Worm (Caenorhabditis elegans) whole organism, L4 larva: Measurements from ENCODE around the gene str-129.

Experiments used
- F44E2.7 ChIP-seq: fragments of 200-800 bp; sonication (Bioruptor generic); IDR thresholded peaks from 2 replicates; pipeline ENCODE4 v2.1.2; 2022; ENCODE audit warnings: missing genetic modification characterization, missing compliant biosample characterization
- T20F7.1 ChIP-seq: fragments of 200-800 bp; sonication (Bioruptor generic); optimal IDR thresholded peaks from 2 replicates; lab custom pipeline; 2018; ENCODE audit warnings: mild to moderate bottlenecking, missing genetic modification characterization, missing compliant biosample characterization
- T26A8.4 ChIP-seq: fragments of 200-800 bp; sonication (Bioruptor generic); IDR thresholded peaks from 2 replicates; pipeline ENCODE4 v1.3.6; 2022; ENCODE audit warnings: missing genetic modification characterization, missing compliant biosample characterization
- Y5F2A.4 ChIP-seq: fragments of 200-800 bp; sonication (Bioruptor generic); optimal IDR thresholded peaks from 2 replicates; lab custom pipeline; 2018; ENCODE audit warnings: mild to moderate bottlenecking, missing genetic modification characterization, missing compliant biosample characterization
- ZK546.5 ChIP-seq, 2 experiments: sonication (generic microtip); optimal IDR thresholded peaks; 2 replicates each; lab custom pipeline; 2017; ENCODE audit warnings: missing biosample characterization in 2 of 2, missing genetic modification characterization in 2 of 2
- ceh-20 ChIP-seq: fragments of 200-800 bp; sonication (Bioruptor generic); IDR thresholded peaks from 2 replicates; pipeline ENCODE4 v1.3.6; 2022; ENCODE audit warnings: missing genetic modification reagents, missing genetic modification characterization, missing compliant biosample characterization
- ceh-62 ChIP-seq: sonication (generic microtip); optimal IDR thresholded peaks from 2 replicates; lab custom pipeline; 2017; ENCODE audit warnings: missing biosample characterization, missing genetic modification characterization
- ceh-82 ChIP-seq: sonication (generic microtip); optimal IDR thresholded peaks from 2 replicates; lab custom pipeline; 2017; ENCODE audit warnings: missing biosample characterization, missing genetic modification characterization
- ces-1 ChIP-seq: fragments of 150-350 bp; sonication (generic microtip); optimal IDR thresholded peaks from 4 replicates; lab custom pipeline; 2014; ENCODE audit warnings: missing biosample characterization, missing genetic modification reagents, missing genetic modification characterization
- ctbp-1 ChIP-seq: fragments of 200-800 bp; sonication (Bioruptor generic); IDR thresholded peaks from 2 replicates; pipeline ENCODE4 v1.3.6; 2022; ENCODE audit warnings: missing genetic modification reagents, missing genetic modification characterization, missing compliant biosample characterization
- dmd-9 ChIP-seq: fragments of 200-800 bp; sonication (Bioruptor generic); IDR thresholded peaks from 2 replicates; pipeline ENCODE4 v1.3.6; 2022; ENCODE audit warnings: missing genetic modification reagents, missing genetic modification characterization, missing compliant biosample characterization
- dve-1 ChIP-seq: sonication (generic microtip); optimal IDR thresholded peaks from 2 replicates; lab custom pipeline; 2017; ENCODE audit warnings: antibody characterized with exemption, mild to moderate bottlenecking, missing genetic modification characterization, missing compliant biosample characterization; ENCODE audit not compliant: insufficient read depth
- fkh-10 ChIP-seq: fragments of 150-350 bp; optimal IDR thresholded peaks from 2 replicates; lab custom pipeline; 2014; ENCODE audit warnings: missing biosample characterization, missing genetic modification reagents, missing genetic modification characterization
- fos-1 ChIP-seq: fragments of 150-350 bp; optimal IDR thresholded peaks from 2 replicates; lab custom pipeline; 2014; ENCODE audit warnings: missing biosample characterization, missing genetic modification characterization
- hlh-30 ChIP-seq: sonication (generic microtip); optimal IDR thresholded peaks from 2 replicates; lab custom pipeline; 2017; ENCODE audit warnings: antibody characterized with exemption, mild to moderate bottlenecking, missing genetic modification characterization, missing compliant biosample characterization; ENCODE audit not compliant: insufficient read depth
- jun-1 ChIP-seq: fragments of 150-350 bp; optimal IDR thresholded peaks from 2 replicates; lab custom pipeline; 2014; ENCODE audit warnings: missing biosample characterization, missing genetic modification reagents, missing genetic modification characterization
- lim-7 ChIP-seq: fragments of 200-800 bp; sonication (Bioruptor generic); IDR thresholded peaks from 2 replicates; pipeline ENCODE4 v1.3.6; 2022; ENCODE audit warnings: missing genetic modification characterization, missing compliant biosample characterization
- lin-1 ChIP-seq: fragments of 200-800 bp; sonication (Bioruptor generic); IDR thresholded peaks from 2 replicates; pipeline ENCODE4 v1.3.6; 2022; ENCODE audit warnings: missing genetic modification reagents, missing genetic modification characterization, missing compliant biosample characterization
- lin-38 ChIP-seq: fragments of 200-800 bp; sonication (Bioruptor generic); IDR thresholded peaks from 2 replicates; pipeline ENCODE4 v1.3.6; 2022; ENCODE audit warnings: missing genetic modification reagents, missing genetic modification characterization, missing compliant biosample characterization
- madf-5 ChIP-seq, 2 experiments: fragments of 200-800 bp; sonication (Bioruptor generic); IDR thresholded peaks; 2 replicates each; pipeline ENCODE4 v1.3.6; 2022; ENCODE audit warnings: missing compliant biosample characterization in 2 of 2, missing genetic modification characterization in 2 of 2
- mdl-1 ChIP-seq, 2 experiments: fragments of 150-350 bp in 1 of 2; sonication (generic microtip) in 1 of 2; optimal IDR thresholded peaks; 2 replicates each; lab custom pipeline; 2014 to 2017; ENCODE audit warnings: missing biosample characterization in 2 of 2, missing genetic modification characterization in 2 of 2
- nhr-111 ChIP-seq: fragments of 200-800 bp; sonication (Bioruptor generic); optimal IDR thresholded peaks from 2 replicates; lab custom pipeline; 2018; ENCODE audit warnings: mild to moderate bottlenecking, missing genetic modification characterization, missing compliant biosample characterization
- nhr-237 ChIP-seq: sonication (generic microtip); optimal IDR thresholded peaks from 2 replicates; lab custom pipeline; 2017; ENCODE audit warnings: missing biosample characterization, missing genetic modification characterization
- nhr-28 ChIP-seq: fragments of 150-350 bp; optimal IDR thresholded peaks from 2 replicates; lab custom pipeline; 2014; ENCODE audit warnings: missing biosample characterization, missing genetic modification characterization
- nhr-48 ChIP-seq: sonication (generic microtip); optimal IDR thresholded peaks from 2 replicates; lab custom pipeline; 2016; ENCODE audit warnings: mild to moderate bottlenecking, missing genetic modification characterization, missing compliant biosample characterization
- saeg-2 ChIP-seq: fragments of 200-800 bp; sonication (Bioruptor generic); IDR thresholded peaks from 2 replicates; pipeline ENCODE4 v1.3.6; 2022; ENCODE audit warnings: missing genetic modification reagents, missing genetic modification characterization, missing compliant biosample characterization
- snpc-1.2 ChIP-seq: fragments of 200-800 bp; sonication (Bioruptor generic); IDR thresholded peaks from 2 replicates; pipeline ENCODE4 v1.3.6; 2022; ENCODE audit warnings: missing genetic modification reagents, missing genetic modification characterization, missing compliant biosample characterization
- tag-97 ChIP-seq: fragments of 200-800 bp; sonication (Bioruptor generic); IDR thresholded peaks from 2 replicates; pipeline ENCODE4 v1.3.6; 2022; ENCODE audit warnings: missing genetic modification characterization, missing compliant biosample characterization
- tra-1 ChIP-seq: fragments of 200-800 bp; sonication (Bioruptor generic); IDR thresholded peaks from 2 replicates; pipeline ENCODE4 v1.3.6; 2022; ENCODE audit warnings: missing genetic modification reagents, missing genetic modification characterization, missing compliant biosample characterization
- unc-62 ChIP-seq, 3 experiments: fragments of 150-350 bp in 1 of 3; sonication (generic microtip); optimal IDR thresholded peaks in 2 of 3; peaks in 1 of 3; 1 replicate in 1 of 3; 2 replicates in 2 of 3; lab custom pipeline; 2014 to 2017; ENCODE audit warnings: missing biosample characterization in 3 of 3, missing genetic modification characterization in 3 of 3, missing genetic modification reagents in 3 of 3, missing genotype in 1 of 3
- zfp-3 ChIP-seq: fragments of 200-800 bp; sonication (Bioruptor generic); conservative IDR thresholded peaks from 2 replicates; pipeline ENCODE4 v1.3.6; 2022; ENCODE audit warnings: missing genetic modification reagents, missing genetic modification characterization, missing compliant biosample characterization
- zip-2 ChIP-seq: fragments of 150-350 bp; optimal IDR thresholded peaks from 2 replicates; lab custom pipeline; 2014; ENCODE audit warnings: missing biosample characterization, missing genetic modification characterization
- ztf-7 ChIP-seq: fragments of 150-350 bp; optimal IDR thresholded peaks from 2 replicates; lab custom pipeline; 2014; ENCODE audit warnings: missing biosample characterization, missing genetic modification characterization

Gene str-129

DNA sequence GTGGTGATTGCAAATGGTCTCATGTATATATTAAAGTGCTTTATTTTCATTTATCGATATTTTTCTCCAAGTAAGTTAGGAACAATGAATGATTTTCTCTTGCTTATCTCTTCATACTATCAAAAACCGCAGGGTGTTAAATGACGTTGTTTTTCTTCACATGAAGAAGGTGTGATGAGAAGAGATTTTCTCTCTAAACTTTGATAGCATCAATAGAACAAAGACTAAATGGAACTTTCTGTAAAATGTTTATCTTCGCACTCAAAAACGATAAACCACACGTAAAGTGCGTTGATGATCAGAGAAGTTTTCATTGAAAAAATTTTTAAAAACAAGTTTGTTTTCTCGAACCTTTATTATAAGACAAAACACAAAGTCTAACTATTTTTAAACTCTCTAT is 12.5 kb downstream of the str-129 start:
- TF ChIP-seq ztf-7 (tag; lab: Kevin White, UChicago) (no peak), lin-1 (GFP tag; lab: Robert Waterston, UW) (no peak), tag-97 (GFP tag; lab: Robert Waterston, UW) (no peak), zip-2 (tag; lab: Kevin White, UChicago) (no peak), mdl-1 (tag; optimal IDR thresholded peaks at IDR 0.05; lab: Kevin White, UChicago) (peak in 1 of 2 experiments; percentile 32), nhr-111 (GFP tag; lab: Kevin White, UChicago) (no peak), nhr-28 (tag; lab: Kevin White, UChicago) (peak; percentile 27), zfp-3 (GFP tag; lab: Robert Waterston, UW) (no peak), nhr-48 (tag; lab: Kevin White, UChicago) (peak; percentile 18)

DNA sequence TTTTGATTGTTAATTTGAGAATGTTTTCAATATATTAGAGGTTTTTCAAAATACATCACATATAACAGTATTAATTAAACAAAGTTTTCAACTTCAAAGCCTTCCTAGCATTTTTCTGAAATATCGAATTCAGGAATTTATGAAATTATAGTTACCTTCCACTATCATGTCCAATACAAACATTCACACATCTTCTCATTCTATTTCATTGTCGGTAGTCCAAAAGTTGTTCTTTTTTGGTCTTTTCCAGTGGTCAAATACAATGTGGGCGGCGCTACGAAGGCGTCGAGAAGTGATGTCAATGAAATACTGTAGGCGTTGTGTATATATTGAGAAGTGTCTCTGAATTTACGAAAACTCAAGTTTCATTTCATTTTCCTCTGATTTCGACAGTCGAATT is 16.6 kb downstream of the str-129 start, which contains the start of gene catp-3:
Gene catp-3 (plus strand): TSS at position 301 of the 400 bp plus-strand sequence.
- TF ChIP-seq F44E2.7 (GFP tag; lab: Robert Waterston, UW) (no peak), T20F7.1 (GFP tag; lab: Kevin White, UChicago) (no peak), ceh-20 (GFP tag; lab: Robert Waterston, UW) (no peak), ceh-82 (tag; lab: Kevin White, UChicago) (no peak), dve-1 (tag; lab: Kevin White, UChicago) (no peak), ctbp-1 (GFP tag; lab: Robert Waterston, UW) (no peak), lim-7 (no peak), saeg-2 (no peak), ceh-62 (tag; lab: Kevin White, UChicago) (no peak), fkh-10 (no peak), snpc-1.2 (GFP tag; lab: Robert Waterston, UW) (no peak), ZK546.5 (tag; optimal IDR thresholded peaks at IDR 0.05; lab: Kevin White, UChicago) (no peak), unc-62 (GFP tag; optimal IDR thresholded peaks at IDR 0.05 in 1 of 2; lab: Kevin White, UChicago) (no peak), unc-62 (tag; optimal IDR thresholded peaks at IDR 0.05; lab: Kevin White, UChicago) (no peak), hlh-30 (tag; lab: Kevin White, UChicago) (no peak), madf-5 (GFP tag; IDR thresholded peaks at IDR 0.05; lab: Robert Waterston, UW) (no peak), nhr-237 (no peak)

DNA sequence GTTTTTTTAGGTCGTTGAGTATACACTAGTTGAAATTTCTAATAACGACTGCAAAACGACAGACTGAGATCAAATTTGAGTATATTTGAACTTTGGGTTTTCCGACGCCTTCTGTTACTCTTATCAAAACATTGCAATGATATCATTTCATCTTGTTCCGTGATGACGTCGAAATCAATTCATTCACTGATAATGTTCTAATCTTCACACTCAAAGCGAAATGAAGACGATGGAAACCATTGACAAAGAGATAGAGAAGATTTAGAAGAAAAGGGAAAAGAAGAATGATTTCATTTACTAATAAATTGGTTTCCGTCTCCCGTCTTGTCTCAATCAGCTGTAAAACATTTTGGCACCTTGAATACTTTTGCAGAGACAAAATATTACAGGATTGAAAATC is 19.1 kb downstream of the str-129 start:
- TF ChIP-seq tra-1 (GFP tag; lab: Robert Waterston, UW) (no peak), T26A8.4 (GFP tag; lab: Robert Waterston, UW) (no peak), mdl-1 (tag; optimal IDR thresholded peaks at IDR 0.05; lab: Kevin White, UChicago) (peak in 1 of 2 experiments; percentile 24), unc-62 (GFP tag; optimal IDR thresholded peaks at IDR 0.05 in 1 of 2; lab: Kevin White, UChicago) (peak in 1 of 2 experiments; percentile 80), unc-62 (tag; optimal IDR thresholded peaks at IDR 0.05; lab: Kevin White, UChicago) (no peak), nhr-28 (tag; lab: Kevin White, UChicago) (peak; percentile 52)
- TF ChIP-seq, all 104 proteins: peak for 3

DNA sequence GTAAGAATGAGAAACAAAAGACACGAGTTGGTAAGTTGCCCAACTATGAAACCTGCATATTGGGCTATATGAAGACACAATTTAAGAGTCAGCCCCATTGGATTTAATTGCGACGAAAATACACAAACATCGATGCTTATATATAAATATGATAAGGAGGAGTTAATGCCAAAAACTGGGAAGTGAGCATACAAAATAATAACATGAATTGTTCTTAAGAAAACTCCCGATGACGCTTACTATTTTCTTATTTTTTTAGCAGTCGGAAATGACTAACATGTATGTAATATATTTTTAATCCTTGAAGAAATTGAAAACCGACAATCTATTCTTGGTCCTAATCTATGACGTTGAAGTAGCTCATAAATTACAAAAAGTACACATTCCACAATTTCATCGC is 20.2 kb downstream of the str-129 start, which contains the start of gene str-144:
Gene str-144 (minus strand): TSS at position 101 of the 400 bp plus-strand sequence.
- TF ChIP-seq tra-1 (GFP tag; lab: Robert Waterston, UW), result no peak
- TF ChIP-seq jun-1 (tag; lab: Kevin White, UChicago), result no peak
- no peak for TF ChIP-seq lin-38 (GFP tag; lab: Robert Waterston, UW)
- TF ChIP-seq Y5F2A.4 (GFP tag; lab: Kevin White, UChicago), result no peak
- no peak for TF ChIP-seq dmd-9
- no peak for TF ChIP-seq ces-1
- TF ChIP-seq madf-5 (GFP tag; IDR thresholded peaks at IDR 0.05; lab: Robert Waterston, UW), result no peak
- TF ChIP-seq fos-1 (tag; lab: Kevin White, UChicago), result no peak
- no peak for TF ChIP-seq zfp-3 (GFP tag; lab: Robert Waterston, UW)
